Worm (Caenorhabditis elegans): ENCODE results near the gene C09F12.3.

C09F12.3 gene

DNA sequence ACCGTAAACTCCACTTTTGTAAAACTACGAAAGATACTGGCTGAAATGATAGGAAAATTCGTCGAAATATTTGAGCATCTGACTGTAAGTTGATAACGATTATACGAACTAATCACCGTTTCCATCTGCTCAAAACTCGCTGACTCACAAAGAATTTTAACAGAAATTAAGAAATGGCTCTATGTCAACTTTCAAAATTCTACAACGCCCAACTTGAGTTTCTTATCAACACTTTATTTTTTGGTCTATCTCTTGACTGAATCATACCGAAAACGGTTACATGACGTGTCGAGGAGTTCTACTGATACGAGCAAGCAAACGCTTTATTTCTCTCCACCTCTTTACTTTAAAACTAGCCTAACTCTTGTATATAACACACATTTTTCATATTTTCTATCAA is 4.5 kb upstream of the C09F12.3 start, which contains the start of gene clc-1:
TSS of gene clc-1 (plus strand) at position 264 of the 400 bp plus-strand sequence.
- TF ChIP-seq R02D3.7 (tag; optimal IDR thresholded peaks at IDR 0.05), result no peak
- peak; percentile 70 for TF ChIP-seq fos-1 (tag; optimal IDR thresholded peaks at IDR 0.05)
- peak; percentile 87 for TF ChIP-seq pqm-1 (tag; optimal IDR thresholded peaks at IDR 0.05)
- TF ChIP-seq ZK546.5 (tag; optimal IDR thresholded peaks at IDR 0.05), result no peak
- peak; percentile 60 for TF ChIP-seq pha-4 (tag; optimal IDR thresholded peaks at IDR 0.05)
- TF ChIP-seq lsy-12 (tag; optimal IDR thresholded peaks at IDR 0.05), result no peak
- TF ChIP-seq jun-1 (tag; optimal IDR thresholded peaks at IDR 0.05), result peak; percentile 88
- no peak for TF ChIP-seq fkh-2 (tag; optimal IDR thresholded peaks at IDR 0.05)
- TF ChIP-seq lin-15B (tag; optimal IDR thresholded peaks at IDR 0.05), result no peak
- TF ChIP-seq nhr-11 (tag; optimal IDR thresholded peaks at IDR 0.05), result no peak
- no peak for TF ChIP-seq nfya-1 (tag; optimal IDR thresholded peaks at IDR 0.05; ENCODE audit: insufficient read depth)
- peak; percentile 99 for TF ChIP-seq elt-2 (tag; optimal IDR thresholded peaks at IDR 0.05)

DNA sequence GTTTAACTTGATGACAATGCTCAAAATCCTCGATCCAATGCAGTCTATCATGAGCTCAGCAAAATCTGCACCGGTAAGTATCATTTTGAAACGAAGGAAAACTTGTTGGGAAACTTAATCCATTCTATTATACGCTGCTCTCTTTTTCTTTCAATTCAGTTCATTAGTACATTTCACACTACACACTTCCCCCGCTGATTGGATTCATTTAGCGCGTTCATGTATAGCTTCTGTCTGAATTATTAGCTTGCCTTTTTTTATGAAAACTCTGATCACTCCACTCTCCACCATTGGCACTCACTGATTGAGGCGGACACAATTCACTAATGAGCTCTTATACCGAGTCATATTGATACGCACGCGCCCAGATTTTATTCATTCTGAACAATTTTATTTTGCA is 4.5 kb downstream of the C09F12.3 start:
- no peak for TF ChIP-seq skn-1 (tag; optimal IDR thresholded peaks at IDR 0.05)

ce11 chrX:11036114-11037087 is 6.3 kb downstream of the C09F12.3 start:
- TF ChIP-seq mml-1 (tag; optimal IDR thresholded peaks at IDR 0.05), result no peak
- no peak for TF ChIP-seq nfya-1 (tag; optimal IDR thresholded peaks at IDR 0.05; ENCODE audit: insufficient read depth)
- TF ChIP-seq lsy-12 (tag; optimal IDR thresholded peaks at IDR 0.05), result no peak
- TF ChIP-seq pqm-1 (tag; optimal IDR thresholded peaks at IDR 0.05), result peak; percentile 48
- TF ChIP-seq zag-1 (tag; optimal IDR thresholded peaks at IDR 0.05), result no peak
- TF ChIP-seq fos-1 (tag; optimal IDR thresholded peaks at IDR 0.05), result no peak
- TF ChIP-seq jun-1 (tag; optimal IDR thresholded peaks at IDR 0.05), result no peak
- TF ChIP-seq nhr-28 (tag; optimal IDR thresholded peaks at IDR 0.05), result no peak
- TF ChIP-seq mdl-1 (tag; optimal IDR thresholded peaks at IDR 0.05), result no peak
- TF ChIP-seq nhr-237 (tag; optimal IDR thresholded peaks at IDR 0.05), result no peak
- TF ChIP-seq hmg-11 (tag; optimal IDR thresholded peaks at IDR 0.05), result peak; percentile 23
- no peak for TF ChIP-seq ceh-82 (tag; optimal IDR thresholded peaks at IDR 0.05)
- no peak for TF ChIP-seq ZK546.5 (tag; optimal IDR thresholded peaks at IDR 0.05)
- no peak for TF ChIP-seq sea-2 (GFP tag; optimal IDR thresholded peaks at IDR 0.05)
- no peak for TF ChIP-seq ceh-9 (tag; optimal IDR thresholded peaks at IDR 0.05)
- no peak for TF ChIP-seq daf-12 (tag; optimal IDR thresholded peaks at IDR 0.05)
- TF ChIP-seq ztf-4 (tag; optimal IDR thresholded peaks at IDR 0.05), result no peak
- TF ChIP-seq lin-39 (tag; optimal IDR thresholded peaks at IDR 0.05), result no peak
- TF ChIP-seq nhr-67 (tag; optimal IDR thresholded peaks at IDR 0.05), result no peak
- peak; percentile 36 for TF ChIP-seq nhr-43 (tag; optimal IDR thresholded peaks at IDR 0.05; ENCODE audit: poor library complexity, severe bottlenecking)
- no peak for TF ChIP-seq fkh-10 (GFP tag; optimal IDR thresholded peaks at IDR 0.05)
- peak; percentile 61 for TF ChIP-seq ama-1 (optimal IDR thresholded peaks at IDR 0.05)
- no peak for TF ChIP-seq ceh-16 (tag; optimal IDR thresholded peaks at IDR 0.05)
- TF ChIP-seq fkh-2 (tag; optimal IDR thresholded peaks at IDR 0.05), result no peak
- peak; percentile 50 for TF ChIP-seq ceh-28 (tag; optimal IDR thresholded peaks at IDR 0.05)
- TF ChIP-seq egl-5 (tag; optimal IDR thresholded peaks at IDR 0.05), result no peak
- TF ChIP-seq pha-4 (tag; optimal IDR thresholded peaks at IDR 0.05), result peak; percentile 40
- no peak for TF ChIP-seq nhr-77 (tag; optimal IDR thresholded peaks at IDR 0.05)
- TF ChIP-seq skn-1 (tag; optimal IDR thresholded peaks at IDR 0.05), result peak; percentile 54
- TF ChIP-seq ztf-11 (tag; optimal IDR thresholded peaks at IDR 0.05), result no peak
- TF ChIP-seq nhr-76 (tag; optimal IDR thresholded peaks at IDR 0.05), result no peak
- TF ChIP-seq aly-2 (tag; optimal IDR thresholded peaks at IDR 0.05), result no peak
- peak; percentile 83 for TF ChIP-seq nhr-23 (tag; optimal IDR thresholded peaks at IDR 0.05)
- TF ChIP-seq egl-27 (tag; optimal IDR thresholded peaks at IDR 0.05), result no peak
- peak in 1 of 3 experiments; percentile 7 for TF ChIP-seq elt-3 (tag; optimal IDR thresholded peaks at IDR 0.05)
- no peak for TF ChIP-seq eor-1 (tag; optimal IDR thresholded peaks at IDR 0.05)
- no peak for TF ChIP-seq R02D3.7 (tag; optimal IDR thresholded peaks at IDR 0.05)
- peak; percentile 19 for TF ChIP-seq nhr-25 (tag; optimal IDR thresholded peaks at IDR 0.05)
- TF ChIP-seq snpc-4 (tag; optimal IDR thresholded peaks at IDR 0.05), result no peak
- TF ChIP-seq lin-15B (tag; optimal IDR thresholded peaks at IDR 0.05), result no peak
- peak; percentile 15 for TF ChIP-seq tbx-2 (tag; optimal IDR thresholded peaks at IDR 0.05)
- TF ChIP-seq nhr-12 (tag; optimal IDR thresholded peaks at IDR 0.05), result no peak
- TF ChIP-seq unc-62 (GFP tag; optimal IDR thresholded peaks at IDR 0.05), result no peak
- no peak for TF ChIP-seq elt-1 (tag; optimal IDR thresholded peaks at IDR 0.05)
- TF ChIP-seq nhr-11 (tag; optimal IDR thresholded peaks at IDR 0.05), result no peak
- peak; percentile 91 for TF ChIP-seq elt-2 (tag; optimal IDR thresholded peaks at IDR 0.05)

Measured in whole organism, L3 larva.